Worm (Caenorhabditis elegans) whole organism, mixed stage, embryonic: Measurements from ENCODE around the gene lgc-12.
A peak's percentile ranks its signal among the peaks of the same experiment; 100 is the strongest.

Experiments used
- M03D4.4 ChIP-seq: sonication (generic microtip); optimal IDR thresholded peaks from 2 replicates; lab custom pipeline; 2017; ENCODE audit warnings: mild to moderate bottlenecking, missing genetic modification characterization, missing compliant biosample characterization
- bed-3 ChIP-seq: fragments of 200-800 bp; sonication (Bioruptor generic); optimal IDR thresholded peaks from 3 replicates; lab custom pipeline; 2018; ENCODE audit warnings: mild to moderate bottlenecking, missing genetic modification characterization, moderate library complexity, missing compliant biosample characterization
- blmp-1 ChIP-seq: fragments of 150-350 bp; optimal IDR thresholded peaks from 2 replicates; lab custom pipeline; 2014; ENCODE audit warnings: missing biosample characterization, missing genetic modification characterization
- ceh-39 ChIP-seq: fragments of 150-350 bp; optimal IDR thresholded peaks from 2 replicates; lab custom pipeline; 2014; ENCODE audit warnings: missing biosample characterization, missing genetic modification characterization
- ceh-43 ChIP-seq: fragments of 200-800 bp; sonication (Bioruptor generic); optimal IDR thresholded peaks from 2 replicates; lab custom pipeline; 2018; ENCODE audit warnings: mild to moderate bottlenecking, missing genetic modification characterization, moderate library complexity, missing compliant biosample characterization
- ceh-83 ChIP-seq: fragments of 200-800 bp; sonication (Bioruptor generic); optimal IDR thresholded peaks from 2 replicates; lab custom pipeline; 2018; ENCODE audit warnings: mild to moderate bottlenecking, missing genetic modification characterization, missing compliant biosample characterization
- ces-1 ChIP-seq: fragments of 150-350 bp; optimal IDR thresholded peaks from 2 replicates; lab custom pipeline; 2014; ENCODE audit warnings: missing biosample characterization, missing genetic modification reagents, missing genetic modification characterization
- drap-1 ChIP-seq: fragments of 200-800 bp; sonication (Bioruptor generic); optimal IDR thresholded peaks from 3 replicates; lab custom pipeline; 2018; ENCODE audit warnings: mild to moderate bottlenecking, missing genetic modification characterization, missing compliant biosample characterization
- elt-3 ChIP-seq: fragments of 150-350 bp; optimal IDR thresholded peaks from 2 replicates; lab custom pipeline; 2014; ENCODE audit warnings: missing biosample characterization, missing genetic modification characterization
- flh-1 ChIP-seq: fragments of 200-800 bp; sonication (Bioruptor generic); optimal IDR thresholded peaks from 2 replicates; lab custom pipeline; 2018; ENCODE audit warnings: mild to moderate bottlenecking, missing genetic modification characterization, moderate library complexity, missing compliant biosample characterization
- ham-2 ChIP-seq: fragments of 200-800 bp; sonication (Bioruptor generic); optimal IDR thresholded peaks from 2 replicates; lab custom pipeline; 2018; ENCODE audit warnings: mild to moderate bottlenecking, missing genetic modification characterization, missing compliant biosample characterization
- hlh-1 ChIP-seq: fragments of 150-350 bp; optimal IDR thresholded peaks from 2 replicates; lab custom pipeline; 2014; ENCODE audit warnings: missing biosample characterization, missing genetic modification reagents, missing genetic modification characterization
- lin-13 ChIP-seq: fragments of 150-350 bp; optimal IDR thresholded peaks from 2 replicates; lab custom pipeline; 2014; ENCODE audit warnings: missing biosample characterization, missing genetic modification characterization
- lin-32 ChIP-seq: fragments of 200-800 bp; sonication (Bioruptor generic); optimal IDR thresholded peaks from 2 replicates; lab custom pipeline; 2018; ENCODE audit warnings: mild to moderate bottlenecking, missing genetic modification characterization, missing compliant biosample characterization
- lsy-2 ChIP-seq: fragments of 150-350 bp; optimal IDR thresholded peaks from 2 replicates; lab custom pipeline; 2014; ENCODE audit warnings: missing biosample characterization, missing genetic modification characterization
- mab-5 ChIP-seq: fragments of 150-350 bp; optimal IDR thresholded peaks from 2 replicates; lab custom pipeline; 2014; ENCODE audit warnings: missing biosample characterization, missing genetic modification characterization
- mep-1 ChIP-seq: fragments of 150-350 bp; optimal IDR thresholded peaks from 2 replicates; lab custom pipeline; 2017; ENCODE audit warnings: missing biosample characterization, missing genetic modification reagents, missing genetic modification characterization, inconsistent platforms
- mls-2 ChIP-seq: sonication (generic microtip); optimal IDR thresholded peaks from 2 replicates; lab custom pipeline; 2016; ENCODE audit warnings: mild to moderate bottlenecking, missing genetic modification characterization, moderate library complexity, missing compliant biosample characterization
- nhr-2 ChIP-seq: fragments of 150-350 bp; optimal IDR thresholded peaks from 2 replicates; lab custom pipeline; 2014; ENCODE audit warnings: missing biosample characterization, missing genetic modification characterization
- nhr-28 ChIP-seq: fragments of 150-350 bp; optimal IDR thresholded peaks from 2 replicates; lab custom pipeline; 2014; ENCODE audit warnings: missing biosample characterization, missing genetic modification characterization
- nhr-76 ChIP-seq: sonication (generic microtip); optimal IDR thresholded peaks from 2 replicates; lab custom pipeline; 2017; ENCODE audit warnings: missing biosample characterization, missing genetic modification characterization
- sem-2 ChIP-seq: fragments of 200-800 bp; sonication (Bioruptor generic); optimal IDR thresholded peaks from 2 replicates; lab custom pipeline; 2018; ENCODE audit warnings: mild to moderate bottlenecking, missing genetic modification characterization, missing compliant biosample characterization
- snpc-4 ChIP-seq: fragments of 150-350 bp; optimal IDR thresholded peaks from 2 replicates; lab custom pipeline; 2014; ENCODE audit warnings: missing biosample characterization, missing genetic modification characterization
- sptf-1 ChIP-seq: sonication (generic microtip); optimal IDR thresholded peaks from 2 replicates; lab custom pipeline; 2017; ENCODE audit warnings: mild to moderate bottlenecking, missing genetic modification characterization, moderate library complexity, missing compliant biosample characterization
- tbx-8 ChIP-seq: fragments of 200-800 bp; sonication (Bioruptor generic); optimal IDR thresholded peaks from 2 replicates; lab custom pipeline; 2018; ENCODE audit warnings: mild to moderate bottlenecking, missing genetic modification characterization, moderate library complexity, missing compliant biosample characterization
- unc-120 ChIP-seq: sonication (generic microtip); optimal IDR thresholded peaks from 2 replicates; lab custom pipeline; 2017; ENCODE audit warnings: missing genetic modification characterization, missing compliant biosample characterization; ENCODE audit not compliant: poor library complexity, severe bottlenecking
- unc-39 ChIP-seq: fragments of 150-350 bp; optimal IDR thresholded peaks from 2 replicates; lab custom pipeline; 2014; ENCODE audit warnings: missing biosample characterization, missing genetic modification characterization
- unc-62 ChIP-seq: fragments of 150-350 bp; optimal IDR thresholded peaks from 2 replicates; lab custom pipeline; 2014; ENCODE audit warnings: missing biosample characterization, missing genetic modification reagents, missing genetic modification characterization
- zip-8 ChIP-seq: fragments of 150-350 bp; optimal IDR thresholded peaks from 2 replicates; lab custom pipeline; 2014; ENCODE audit warnings: missing biosample characterization, missing genetic modification characterization
- ztf-11 ChIP-seq: fragments of 150-350 bp; optimal IDR thresholded peaks from 2 replicates; lab custom pipeline; 2014; ENCODE audit warnings: missing biosample characterization, missing genetic modification characterization

Gene lgc-12

DNA sequence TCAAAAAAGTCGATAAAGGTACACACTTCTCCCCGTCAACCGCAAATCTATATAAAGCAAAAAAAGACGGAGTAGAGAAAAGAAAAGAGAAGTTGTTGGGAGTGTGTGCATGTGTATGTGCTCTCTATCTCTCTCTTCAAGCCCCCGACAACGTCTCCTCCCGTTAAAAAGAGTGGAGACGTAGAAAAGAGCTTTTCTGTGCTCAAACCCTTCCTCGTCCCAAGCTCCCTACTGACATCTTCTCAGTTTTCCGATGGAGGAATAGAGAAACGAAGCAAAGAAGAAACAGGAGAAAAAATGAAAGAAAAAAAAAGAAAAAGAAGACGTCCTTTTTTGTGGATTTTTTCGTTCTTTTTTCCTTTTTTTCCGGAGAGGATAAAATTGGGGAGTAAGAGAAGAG lies 18.6 kb downstream of the lgc-12 start:
- no peak for TF ChIP-seq lsy-2
- no peak for TF ChIP-seq blmp-1 (tag; lab: Kevin White, UChicago)
- TF ChIP-seq ham-2 (GFP tag; lab: Kevin White, UChicago) = no peak
- peak; percentile 30 for TF ChIP-seq ces-1
- TF ChIP-seq, all 35 proteins: peak for 1

DNA sequence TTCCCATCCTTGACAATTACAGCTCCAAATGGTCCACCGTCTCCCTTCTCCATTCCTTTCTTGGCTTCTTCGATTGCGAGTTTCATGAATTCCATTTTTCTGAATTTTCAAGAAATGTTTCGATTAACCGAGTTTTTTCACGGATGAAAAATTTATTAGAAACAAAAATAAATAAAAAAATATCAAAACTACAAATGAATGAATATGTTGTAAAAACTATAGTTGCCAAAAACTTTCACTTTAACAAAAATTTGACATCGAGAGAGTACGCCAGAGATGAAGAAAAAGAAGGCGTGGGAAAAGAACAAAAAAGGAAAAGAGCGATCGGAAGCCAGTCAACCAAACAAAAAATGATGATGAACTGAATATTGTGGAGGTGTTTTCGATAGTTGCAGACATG lies 20.9 kb downstream of the lgc-12 start, which contains the start of gene R13A5.10:
Gene R13A5.10 (minus strand): TSS at position 101 of the 400 bp plus-strand sequence.
- TF ChIP-seq mab-5 (tag; lab: Kevin White, UChicago) (no peak), elt-3 (tag; lab: Kevin White, UChicago) (no peak), lin-13 (no peak), unc-39 (no peak), flh-1 (GFP tag; lab: Kevin White, UChicago) (no peak), ceh-43 (GFP tag; lab: Kevin White, UChicago) (no peak), M03D4.4 (tag; lab: Kevin White, UChicago) (no peak), nhr-2 (tag; lab: Kevin White, UChicago) (no peak), blmp-1 (tag; lab: Kevin White, UChicago) (no peak), unc-62 (no peak), zip-8 (tag; lab: Kevin White, UChicago) (no peak), mls-2 (tag; lab: Kevin White, UChicago) (no peak), sptf-1 (tag; lab: Kevin White, UChicago) (no peak), unc-120 (tag; lab: Kevin White, UChicago) (no peak), lsy-2 (no peak), bed-3 (GFP tag; lab: Kevin White, UChicago) (no peak), hlh-1 (tag; lab: Kevin White, UChicago) (no peak)

DNA sequence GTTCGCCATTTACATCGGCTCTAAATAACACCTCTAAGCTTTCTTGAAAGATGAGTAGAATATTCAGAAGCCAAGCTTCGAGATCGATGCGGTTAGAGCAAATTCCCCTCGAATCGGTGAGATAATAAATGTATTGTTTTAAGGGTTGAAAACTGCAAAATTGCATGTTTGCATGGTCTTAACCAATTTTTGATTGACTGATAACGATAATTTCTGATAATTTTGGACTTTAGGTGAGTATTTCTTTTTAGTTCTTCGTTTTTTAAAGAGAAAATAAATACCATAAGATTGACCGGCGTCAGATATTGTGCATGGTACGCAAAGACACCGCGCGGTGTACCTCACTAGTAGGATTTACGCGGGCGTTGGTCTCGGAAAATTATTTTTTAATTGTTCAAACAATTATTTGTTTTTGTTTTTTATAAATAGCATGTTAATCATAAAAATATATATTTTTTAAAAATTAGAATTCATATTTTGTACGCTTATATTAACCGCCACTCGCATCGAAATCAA lies 22.2 kb downstream of the lgc-12 start, which contains the start of gene cup-5:
Gene cup-5 (plus strand): TSS at position 51 of the 516 bp plus-strand sequence.
- no peak for TF ChIP-seq drap-1 (GFP tag; lab: Kevin White, UChicago)
- TF ChIP-seq unc-39 = no peak
- no peak for TF ChIP-seq nhr-2 (tag; lab: Kevin White, UChicago)
- TF ChIP-seq snpc-4 (tag; lab: Kevin White, UChicago) = no peak
- TF ChIP-seq M03D4.4 (tag; lab: Kevin White, UChicago) = no peak
- no peak for TF ChIP-seq bed-3 (GFP tag; lab: Kevin White, UChicago)
- TF ChIP-seq lin-13 = no peak
- TF ChIP-seq lin-32 (GFP tag; lab: Kevin White, UChicago) = no peak
- no peak for TF ChIP-seq mls-2 (tag; lab: Kevin White, UChicago)
- TF ChIP-seq nhr-76 (tag; lab: Kevin White, UChicago) = no peak
- TF ChIP-seq mep-1 (tag; lab: Kevin White, UChicago) = peak; percentile 29
- TF ChIP-seq ztf-11 (tag; lab: Kevin White, UChicago) = no peak
- TF ChIP-seq lsy-2 = peak; percentile 67
- TF ChIP-seq ceh-83 (GFP tag; lab: Kevin White, UChicago) = no peak
- TF ChIP-seq unc-120 (tag; lab: Kevin White, UChicago) = no peak

DNA sequence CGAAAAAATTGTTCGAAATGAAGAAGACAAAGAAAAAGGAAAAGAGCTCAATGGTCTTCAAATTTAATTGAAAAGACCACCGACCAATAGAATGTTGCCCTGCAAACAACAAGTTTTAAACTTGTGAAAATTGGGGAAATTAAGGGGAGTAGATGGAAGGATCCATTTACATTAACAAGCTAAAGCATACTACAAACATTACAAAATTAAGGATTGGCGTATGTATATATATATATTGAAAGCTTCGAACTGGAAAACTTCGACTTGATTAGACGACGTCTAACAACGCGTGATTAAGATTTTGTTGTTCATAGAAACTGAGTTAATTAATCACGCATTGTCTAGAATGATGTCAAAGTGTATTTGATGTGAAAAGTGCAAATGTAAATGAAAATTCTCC lies 26.2 kb downstream of the lgc-12 start, which contains the start of gene R13A5.15:
Gene R13A5.15 (minus strand): TSS at position 101 of the 400 bp plus-strand sequence.
- TF ChIP-seq tbx-8 (GFP tag; lab: Kevin White, UChicago) (no peak), ham-2 (GFP tag; lab: Kevin White, UChicago) (no peak), unc-39 (no peak), ceh-43 (GFP tag; lab: Kevin White, UChicago) (no peak), sem-2 (GFP tag; lab: Kevin White, UChicago) (no peak), unc-120 (tag; lab: Kevin White, UChicago) (no peak), nhr-28 (tag; lab: Kevin White, UChicago) (no peak), M03D4.4 (tag; lab: Kevin White, UChicago) (no peak), flh-1 (GFP tag; lab: Kevin White, UChicago) (no peak), ceh-39 (tag; lab: Kevin White, UChicago) (no peak), mab-5 (tag; lab: Kevin White, UChicago) (no peak), lsy-2 (no peak), nhr-76 (tag; lab: Kevin White, UChicago) (no peak), mep-1 (tag; lab: Kevin White, UChicago) (no peak)
